Worm (Caenorhabditis elegans) whole organism, midembryonic: ENCODE measurements around the gene hlh-33.

ENCODE experiments used
- flt-1 ChIP-seq: fragments of 200-800 bp; sonication (Bioruptor generic); IDR thresholded peaks from 2 replicates; pipeline ENCODE4 v1.3.6; 2022; ENCODE audit warnings: missing genetic modification characterization, missing compliant biosample characterization
- med-1 ChIP-seq: sonication (generic microtip); optimal IDR thresholded peaks from 2 replicates; lab custom pipeline; 2017; ENCODE audit warnings: missing genetic modification characterization, mild to moderate bottlenecking, missing compliant biosample characterization, antibody characterized with exemption, missing genetic modification reagents; ENCODE audit not compliant: insufficient read depth

- TF ChIP-seq med-1 (GFP tag; lab: Kevin White, UChicago) (no peak), flt-1 (GFP tag; lab: Robert Waterston, UW) (no peak)
Measured at ce11 chrIII:1856679-1857078, 1.5 kb downstream of the hlh-33 start.
